Fruit fly (Drosophila melanogaster) whole organism, prepupa: ENCODE results near the gene Ist1.
A peak's percentile ranks its signal among the peaks of the same experiment; 100 is the strongest.

ENCODE experiments used
- CG11294 ChIP-seq: fragments of 200-800 bp; sonication (Bioruptor generic); IDR thresholded peaks from 2 replicates; pipeline ENCODE4 v1.3.6; 2022; ENCODE audit warnings: missing biosample characterization, missing genetic modification characterization
- CG11762 ChIP-seq: fragments of 200-800 bp; sonication (Bioruptor generic); optimal IDR thresholded peaks from 3 replicates; lab custom pipeline; 2016; ENCODE audit warnings: missing biosample characterization, missing genetic modification characterization; ENCODE audit not compliant: insufficient read depth
- CG11902 ChIP-seq: fragments of 200-800 bp; sonication (Bioruptor generic); optimal IDR thresholded peaks from 3 replicates; lab custom pipeline; 2016; ENCODE audit warnings: missing biosample characterization, missing genetic modification characterization
- CG15336 ChIP-seq: fragments of 200-800 bp; sonication (Bioruptor generic); IDR thresholded peaks from 2 replicates; pipeline ENCODE4 v1.3.6; 2022; ENCODE audit warnings: missing biosample characterization, missing genetic modification characterization
- CG1621 ChIP-seq: fragments of 200-800 bp; sonication (Bioruptor generic); optimal IDR thresholded peaks from 3 replicates; lab custom pipeline; 2018; ENCODE audit warnings: missing biosample characterization, mild to moderate bottlenecking, missing genetic modification characterization
- CG3032 ChIP-seq: fragments of 200-800 bp; optimal IDR thresholded peaks from 2 replicates; lab custom pipeline; 2019; ENCODE audit warnings: missing biosample characterization, mild to moderate bottlenecking, missing genetic modification characterization, moderate library complexity
- CG31627 ChIP-seq: fragments of 200-800 bp; sonication (Bioruptor generic); optimal IDR thresholded peaks from 3 replicates; lab custom pipeline; 2016; ENCODE audit warnings: missing biosample characterization, missing genetic modification characterization
- CG32006 ChIP-seq: fragments of 200-800 bp; sonication (Bioruptor generic); optimal IDR thresholded peaks from 3 replicates; lab custom pipeline; 2017; ENCODE audit warnings: missing biosample characterization, mild to moderate bottlenecking, missing genetic modification characterization
- CG4318 ChIP-seq: fragments of 200-800 bp; sonication (Bioruptor generic); optimal IDR thresholded peaks from 3 replicates; lab custom pipeline; 2017; ENCODE audit warnings: missing biosample characterization, mild to moderate bottlenecking, missing genetic modification characterization
- CG6163 ChIP-seq: fragments of 200-800 bp; sonication (Bioruptor generic); IDR thresholded peaks from 3 replicates; pipeline ENCODE4 v1.3.6; 2022; ENCODE audit warnings: missing biosample characterization, missing genetic modification characterization
- CG6276 ChIP-seq: fragments of 200-800 bp; sonication (Bioruptor generic); optimal IDR thresholded peaks from 2 replicates; lab custom pipeline; 2017; ENCODE audit warnings: missing biosample characterization, mild to moderate bottlenecking, missing genetic modification characterization
- CG6792 ChIP-seq: fragments of 200-800 bp; sonication (Bioruptor generic); optimal IDR thresholded peaks from 3 replicates; lab custom pipeline; 2016; ENCODE audit warnings: missing biosample characterization, missing genetic modification characterization
- CG6808 ChIP-seq: fragments of 200-800 bp; sonication (Bioruptor generic); optimal IDR thresholded peaks from 3 replicates; lab custom pipeline; 2017; ENCODE audit warnings: missing biosample characterization, missing genetic modification characterization, mild to moderate bottlenecking, moderate library complexity, missing genetic modification reagents
- CG6854 ChIP-seq: fragments of 200-800 bp; sonication (Bioruptor generic); optimal IDR thresholded peaks from 2 replicates; lab custom pipeline; 2017; ENCODE audit warnings: missing biosample characterization, mild to moderate bottlenecking, missing genetic modification characterization
- CG7368 ChIP-seq: fragments of 200-800 bp; sonication (Bioruptor generic); optimal IDR thresholded peaks from 3 replicates; lab custom pipeline; 2016; ENCODE audit warnings: missing biosample characterization, missing genetic modification characterization
- CG8119 ChIP-seq: fragments of 200-800 bp; sonication (Bioruptor generic); IDR thresholded peaks from 3 replicates; pipeline ENCODE4 v1.3.6; 2022; ENCODE audit warnings: missing biosample characterization, missing genetic modification characterization
- CG8319 ChIP-seq: fragments of 200-800 bp; sonication (Bioruptor generic); optimal IDR thresholded peaks from 3 replicates; lab custom pipeline; 2016; ENCODE audit warnings: missing biosample characterization, missing genetic modification characterization
- CG9139 ChIP-seq: fragments of 200-800 bp; sonication (Bioruptor generic); optimal IDR thresholded peaks from 3 replicates; lab custom pipeline; 2017; ENCODE audit warnings: missing biosample characterization, mild to moderate bottlenecking, missing genetic modification characterization
- Eip75B ChIP-seq: fragments of 200-800 bp; sonication (Bioruptor generic); optimal IDR thresholded peaks from 3 replicates; lab custom pipeline; 2016; ENCODE audit warnings: missing biosample characterization, missing genetic modification characterization
- Eip78C ChIP-seq: fragments of 200-800 bp; sonication (Bioruptor generic); peaks from one replicate; lab custom pipeline; 2016; ENCODE audit warnings: missing biosample characterization, missing genetic modification characterization
- Gug ChIP-seq: fragments of 200-800 bp; sonication (Bioruptor generic); IDR thresholded peaks from 2 replicates; pipeline ENCODE4 v1.3.6; 2022; ENCODE audit warnings: missing biosample characterization, missing genetic modification characterization
- Hr38 ChIP-seq: sonication (Bioruptor generic); optimal IDR thresholded peaks from 2 replicates; lab custom pipeline; 2016; ENCODE audit warnings: missing biosample characterization, missing genetic modification characterization
- Hr39 ChIP-seq: fragments of 200-800 bp; sonication (Bioruptor generic); optimal IDR thresholded peaks from 2 replicates; lab custom pipeline; 2016; ENCODE audit warnings: missing biosample characterization, missing genetic modification characterization
- Hr4 ChIP-seq: fragments of 200-800 bp; sonication (Bioruptor generic); optimal IDR thresholded peaks from 3 replicates; lab custom pipeline; 2016; ENCODE audit warnings: missing biosample characterization, missing genetic modification characterization
- Lpt ChIP-seq: fragments of 200-800 bp; sonication (Bioruptor generic); optimal IDR thresholded peaks from 3 replicates; lab custom pipeline; 2016; ENCODE audit warnings: missing biosample characterization, missing genetic modification characterization
- Met ChIP-seq: fragments of 200-800 bp; sonication (Bioruptor generic); optimal IDR thresholded peaks from 3 replicates; lab custom pipeline; 2016; ENCODE audit warnings: missing biosample characterization, missing genetic modification characterization
- OdsH ChIP-seq: fragments of 200-800 bp; sonication (Bioruptor generic); optimal IDR thresholded peaks from 3 replicates; lab custom pipeline; 2016; ENCODE audit warnings: missing biosample characterization, missing genetic modification characterization
- Sox14 ChIP-seq: fragments of 200-800 bp; sonication (Bioruptor generic); optimal IDR thresholded peaks from 3 replicates; lab custom pipeline; 2016; ENCODE audit warnings: missing biosample characterization, missing genetic modification characterization
- achi ChIP-seq: fragments of 200-800 bp; sonication (Bioruptor generic); optimal IDR thresholded peaks from 3 replicates; lab custom pipeline; 2016; ENCODE audit warnings: missing biosample characterization, missing genetic modification characterization
- acj6 ChIP-seq: fragments of 200-800 bp; sonication (Bioruptor generic); optimal IDR thresholded peaks from 3 replicates; lab custom pipeline; 2016; ENCODE audit warnings: missing biosample characterization, missing genetic modification characterization
- cyc ChIP-seq: fragments of 200-800 bp; sonication (Bioruptor generic); optimal IDR thresholded peaks from 3 replicates; lab custom pipeline; 2016; ENCODE audit warnings: missing biosample characterization, missing genetic modification characterization
- dac ChIP-seq: fragments of 200-800 bp; sonication (Bioruptor generic); optimal IDR thresholded peaks from 2 replicates; lab custom pipeline; 2017; ENCODE audit warnings: missing biosample characterization, mild to moderate bottlenecking, missing genetic modification characterization
- dsx ChIP-seq: fragments of 200-800 bp; optimal IDR thresholded peaks from 3 replicates; lab custom pipeline; 2019; ENCODE audit warnings: missing biosample characterization, mild to moderate bottlenecking, missing genetic modification characterization, moderate library complexity; ENCODE audit not compliant: poor library complexity, severe bottlenecking
- eg ChIP-seq: fragments of 200-800 bp; sonication (Bioruptor generic); IDR thresholded peaks from 3 replicates; pipeline ENCODE4 v1.3.6; 2022; ENCODE audit warnings: missing biosample characterization, missing genetic modification characterization
- esn ChIP-seq: fragments of 200-800 bp; sonication (Bioruptor generic); optimal IDR thresholded peaks from 2 replicates; lab custom pipeline; 2016; ENCODE audit warnings: missing biosample characterization, mild to moderate bottlenecking, missing genetic modification characterization, moderate library complexity
- fkh ChIP-seq: fragments of 200-800 bp; sonication (Bioruptor generic); optimal IDR thresholded peaks from 3 replicates; lab custom pipeline; 2017; ENCODE audit warnings: missing biosample characterization, mild to moderate bottlenecking, missing genetic modification characterization, moderate library complexity
- lz ChIP-seq: fragments of 200-800 bp; sonication (Bioruptor generic); optimal IDR thresholded peaks from 3 replicates; lab custom pipeline; 2016; ENCODE audit warnings: missing biosample characterization, missing genetic modification characterization
- net ChIP-seq: fragments of 200-800 bp; sonication (Bioruptor generic); optimal IDR thresholded peaks from 3 replicates; lab custom pipeline; 2016; ENCODE audit warnings: missing biosample characterization, missing genetic modification characterization
- pdm3 ChIP-seq: fragments of 200-800 bp; sonication (Bioruptor generic); optimal IDR thresholded peaks from 3 replicates; lab custom pipeline; 2016; ENCODE audit warnings: missing biosample characterization, missing genetic modification characterization
- salr ChIP-seq, 2 experiments: fragments of 200-800 bp; sonication (Bioruptor generic); optimal IDR thresholded peaks; 3 replicates each; lab custom pipeline; 2016 to 2018; ENCODE audit warnings: missing biosample characterization in 2 of 2, missing genetic modification characterization in 2 of 2, mild to moderate bottlenecking in 1 of 2
- spab ChIP-seq: fragments of 200-800 bp; sonication (Bioruptor generic); optimal IDR thresholded peaks from 2 replicates; lab custom pipeline; 2017; ENCODE audit warnings: missing biosample characterization, mild to moderate bottlenecking, missing genetic modification characterization, missing genetic modification reagents
- ss ChIP-seq, 2 experiments: fragments of 200-800 bp; sonication (Bioruptor generic); optimal IDR thresholded peaks; 2 replicates in 1 of 2; 3 replicates in 1 of 2; lab custom pipeline; 2017 to 2018; ENCODE audit warnings: mild to moderate bottlenecking in 2 of 2, missing biosample characterization in 2 of 2, missing genetic modification characterization in 2 of 2, moderate library complexity in 1 of 2
- svp ChIP-seq: fragments of 200-800 bp; sonication (Bioruptor generic); peaks from one replicate; lab custom pipeline; 2016; ENCODE audit warnings: missing biosample characterization, missing genetic modification characterization
- topi ChIP-seq: fragments of 200-800 bp; sonication (Bioruptor generic); optimal IDR thresholded peaks from 3 replicates; lab custom pipeline; 2016; ENCODE audit warnings: missing biosample characterization, missing genetic modification characterization
- vri ChIP-seq: fragments of 200-800 bp; sonication (Bioruptor generic); optimal IDR thresholded peaks from 3 replicates; lab custom pipeline; 2016; ENCODE audit warnings: missing biosample characterization, mild to moderate bottlenecking, missing genetic modification characterization

The Ist1 gene

dm6 chr3L:6743346-6744165 is 12.7 kb downstream of the Ist1 start (continued):
- TF ChIP-seq dac (GFP tag; lab: Kevin White, UChicago) = no peak
- TF ChIP-seq CG8119 (GFP tag; lab: Robert Waterston, UW) = no peak
- TF ChIP-seq pdm3 (GFP tag; lab: Kevin White, UChicago) = no peak
- TF ChIP-seq CG7368 = no peak
- no peak for TF ChIP-seq Gug
- peak; percentile 66 for TF ChIP-seq fkh (GFP tag; lab: Kevin White, UChicago)
- peak; percentile 42 for TF ChIP-seq CG1621 (tag; lab: Kevin White, UChicago)
- TF ChIP-seq CG6792 = no peak
- no peak for TF ChIP-seq CG4318
- no peak for TF ChIP-seq CG11294 (GFP tag; lab: Robert Waterston, UW)
- peak; percentile 18 to 25 for TF ChIP-seq ss (GFP tag; optimal IDR thresholded peaks at IDR 0.05; lab: Kevin White, UChicago)
- no peak for TF ChIP-seq lz (GFP tag; lab: Kevin White, UChicago)
- no peak for TF ChIP-seq dsx (GFP tag; lab: Kevin White, UChicago)
- no peak for TF ChIP-seq CG9139 (GFP tag; lab: Kevin White, UChicago)
- TF ChIP-seq CG6808 (GFP tag; lab: Kevin White, UChicago) = no peak
- no peak for TF ChIP-seq Hr4 (GFP tag; lab: Kevin White, UChicago)
- no peak for TF ChIP-seq CG11902 (GFP tag; lab: Kevin White, UChicago)
- TF ChIP-seq CG8319 (GFP tag; lab: Kevin White, UChicago) = no peak
- peak; percentile 42 for TF ChIP-seq Eip78C (GFP tag; lab: Kevin White, UChicago)
- no peak for TF ChIP-seq Hr38 (GFP tag; lab: Kevin White, UChicago)
- peak; percentile 15 for TF ChIP-seq CG31627 (GFP tag; lab: Kevin White, UChicago)
- TF ChIP-seq CG11762 (GFP tag; lab: Kevin White, UChicago) = no peak

- TF ChIP-seq topi = peak; percentile 20
- TF ChIP-seq CG6792 = peak; percentile 0
- TF ChIP-seq fkh (GFP tag; lab: Kevin White, UChicago) = no peak
- TF ChIP-seq salr (GFP tag; optimal IDR thresholded peaks at IDR 0.05; lab: Kevin White, UChicago) = no peak
- TF ChIP-seq CG8319 (GFP tag; lab: Kevin White, UChicago) = no peak
- no peak for TF ChIP-seq Hr39
- TF ChIP-seq CG3032 = peak; percentile 40
- TF ChIP-seq achi (GFP tag; lab: Kevin White, UChicago) = no peak
- TF ChIP-seq pdm3 (GFP tag; lab: Kevin White, UChicago) = no peak
- TF ChIP-seq vri (GFP tag; lab: Kevin White, UChicago) = no peak
- no peak; the same call in 2 of the 3 replicates for TF ChIP-seq eg (GFP tag; lab: Robert Waterston, UW)
- TF ChIP-seq net = no peak
- TF ChIP-seq Sox14 (GFP tag; lab: Kevin White, UChicago) = no peak
- peak; percentile 48 for TF ChIP-seq lz (GFP tag; lab: Kevin White, UChicago)
- no peak for TF ChIP-seq Lpt (GFP tag; lab: Kevin White, UChicago)
- TF ChIP-seq dsx (GFP tag; lab: Kevin White, UChicago) = peak; percentile 9
- peak; percentile 12 for TF ChIP-seq cyc (GFP tag; lab: Kevin White, UChicago)
- TF ChIP-seq Eip75B (GFP tag; lab: Kevin White, UChicago) = peak; percentile 1
- TF ChIP-seq OdsH (GFP tag; lab: Kevin White, UChicago) = peak; percentile 44
- TF ChIP-seq CG11902 (GFP tag; lab: Kevin White, UChicago) = no peak
- peak; percentile 7 for TF ChIP-seq acj6 (GFP tag; lab: Kevin White, UChicago)
- no peak for TF ChIP-seq svp
- TF ChIP-seq CG6854 = peak; percentile 32
- TF ChIP-seq CG32006 (GFP tag; lab: Kevin White, UChicago) = peak; percentile 33
- TF ChIP-seq spab (GFP tag; lab: Kevin White, UChicago) = no peak
- no peak for TF ChIP-seq CG6163
- TF ChIP-seq CG31627 (GFP tag; lab: Kevin White, UChicago) = peak; percentile 38
- peak in 1 of 2 experiments; percentile 3 for TF ChIP-seq ss (GFP tag; optimal IDR thresholded peaks at IDR 0.05; lab: Kevin White, UChicago)
- TF ChIP-seq esn (GFP tag; lab: Kevin White, UChicago) = peak; percentile 15
- TF ChIP-seq CG6276 (GFP tag; lab: Kevin White, UChicago) = no peak
- peak; percentile 18 for TF ChIP-seq Met
- TF ChIP-seq CG15336 (GFP tag; lab: Robert Waterston, UW) = peak; percentile 23; the same call in 1 of the 2 replicates
Measured at dm6 chr3L:6742974-6743345, 13.3 kb downstream of the Ist1 start, which contains the start of gene dikar. Gene dikar, minus strand, starts transcription at chr3L:6743164.
